Worm (Caenorhabditis elegans): ENCODE results near the gene fbxa-65.

DNA sequence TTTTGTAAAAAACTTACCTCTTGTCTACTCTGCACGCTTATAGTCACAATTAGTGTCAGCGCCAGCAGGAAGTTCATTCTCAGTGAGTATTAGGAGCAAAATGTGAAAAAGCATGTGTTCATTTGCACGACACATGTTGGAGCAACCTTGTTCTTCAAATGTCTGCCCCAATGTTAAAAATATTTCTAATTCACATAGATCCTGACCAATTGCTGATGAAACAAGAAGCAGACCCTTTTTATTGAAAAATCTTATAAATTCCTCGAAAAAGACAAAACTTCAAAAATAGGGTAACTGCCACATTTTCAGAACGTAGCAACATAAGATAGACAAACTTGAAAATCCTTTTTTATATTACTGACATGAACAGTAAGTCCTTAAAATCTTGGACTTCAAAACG is 22.1 kb downstream of the fbxa-65 start, which contains the start of gene C17B7.8:
- TF ChIP-seq ztf-29 (GFP tag; IDR thresholded peaks at IDR 0.05) (no peak), ztf-23 (GFP tag; IDR thresholded peaks at IDR 0.05) (no peak), klf-2 (GFP tag; conservative IDR thresholded peaks at IDR 0.05) (no peak), cog-1 (tag; optimal IDR thresholded peaks at IDR 0.05) (no peak), flt-1 (GFP tag; IDR thresholded peaks at IDR 0.05) (no peak)

All from whole organism, midembryonic.